Worm (Caenorhabditis elegans) whole organism, young adult: ENCODE measurements around the gene drd-1.

Experiments
- B0019.2 ChIP-seq: fragments of 200-800 bp; sonication (Bioruptor generic); conservative IDR thresholded peaks from 2 replicates; pipeline ENCODE4 v1.3.6; 2022; ENCODE audit warnings: missing genetic modification reagents, missing genetic modification characterization, missing compliant biosample characterization
- D2030.7 ChIP-seq: fragments of 200-800 bp; sonication (Bioruptor generic); IDR thresholded peaks from 2 replicates; pipeline ENCODE4 v1.3.6; 2022; ENCODE audit warnings: missing genetic modification reagents, missing genetic modification characterization, missing compliant biosample characterization
- F10E7.11 ChIP-seq: sonication (generic microtip); optimal IDR thresholded peaks from 2 replicates; lab custom pipeline; 2017; ENCODE audit warnings: mild to moderate bottlenecking, missing genetic modification characterization, moderate library complexity, missing compliant biosample characterization
- F22D6.2 ChIP-seq: sonication (generic microtip); optimal IDR thresholded peaks from 2 replicates; lab custom pipeline; 2016; ENCODE audit warnings: mild to moderate bottlenecking, missing genetic modification characterization, missing compliant biosample characterization
- F55B11.4 ChIP-seq: sonication (generic microtip); optimal IDR thresholded peaks from 2 replicates; lab custom pipeline; 2016; ENCODE audit warnings: missing compliant biosample characterization, missing genetic modification characterization, borderline replicate concordance; ENCODE audit not compliant: insufficient read depth
- K11D2.4 ChIP-seq: fragments of 200-800 bp; sonication (Bioruptor generic); IDR thresholded peaks from 2 replicates; pipeline ENCODE4 v1.3.6; 2022; ENCODE audit warnings: missing genetic modification reagents, missing genetic modification characterization, missing compliant biosample characterization
- Y53F4B.3 ChIP-seq: fragments of 200-800 bp; sonication (Bioruptor generic); IDR thresholded peaks from 2 replicates; pipeline ENCODE4 v1.3.6; 2022; ENCODE audit warnings: missing genetic modification reagents, missing genetic modification characterization, missing compliant biosample characterization
- Y67H2A.10 ChIP-seq: fragments of 200-800 bp; sonication (Bioruptor generic); conservative IDR thresholded peaks from 2 replicates; pipeline ENCODE4 v1.3.6; 2022; ENCODE audit warnings: missing genetic modification reagents, missing genetic modification characterization, missing compliant biosample characterization
- Y95B8A.8 ChIP-seq: fragments of 200-800 bp; sonication (Bioruptor generic); IDR thresholded peaks from 2 replicates; pipeline ENCODE4 v1.3.6; 2022; ENCODE audit warnings: missing genetic modification reagents, missing genetic modification characterization, missing compliant biosample characterization
- atf-7 ChIP-seq: sonication (generic microtip); optimal IDR thresholded peaks from 2 replicates; lab custom pipeline; 2017; ENCODE audit warnings: mild to moderate bottlenecking, missing genetic modification characterization, missing compliant biosample characterization
- attf-3 ChIP-seq: fragments of 200-800 bp; sonication (Bioruptor generic); conservative IDR thresholded peaks from 2 replicates; pipeline ENCODE4 v1.3.6; 2022; ENCODE audit warnings: missing genetic modification reagents, missing genetic modification characterization, missing compliant biosample characterization
- ccch-3 ChIP-seq: fragments of 200-800 bp; sonication (Bioruptor generic); optimal IDR thresholded peaks from 2 replicates; lab custom pipeline; 2018; ENCODE audit warnings: mild to moderate bottlenecking, missing genetic modification characterization, missing compliant biosample characterization
- ceh-58 ChIP-seq: fragments of 200-800 bp; sonication (Bioruptor generic); IDR thresholded peaks from 2 replicates; pipeline ENCODE4 v1.3.6; 2022; ENCODE audit warnings: missing genetic modification characterization, missing compliant biosample characterization
- dox-1 ChIP-seq: fragments of 200-800 bp; sonication (Bioruptor generic); IDR thresholded peaks from 2 replicates; pipeline ENCODE4 v1.3.6; 2022; ENCODE audit warnings: missing genetic modification reagents, missing genetic modification characterization, missing compliant biosample characterization
- dpl-1 ChIP-seq: fragments of 150-350 bp; optimal IDR thresholded peaks from 2 replicates; lab custom pipeline; 2014; ENCODE audit warnings: missing biosample characterization, missing genetic modification reagents, missing genetic modification characterization
- egl-18 ChIP-seq: fragments of 200-800 bp; sonication (Bioruptor generic); IDR thresholded peaks from 2 replicates; pipeline ENCODE4 v1.3.6; 2022; ENCODE audit warnings: missing genetic modification reagents, missing genetic modification characterization, missing compliant biosample characterization
- ekl-4 ChIP-seq: fragments of 200-800 bp; sonication (Bioruptor generic); IDR thresholded peaks from 2 replicates; pipeline ENCODE4 v1.3.6; 2022; ENCODE audit warnings: missing genetic modification reagents, missing genetic modification characterization, missing compliant biosample characterization
- hlh-12 ChIP-seq: sonication (generic microtip); optimal IDR thresholded peaks from 2 replicates; lab custom pipeline; 2016; ENCODE audit warnings: missing genetic modification characterization, missing compliant biosample characterization
- hlh-26 ChIP-seq: fragments of 200-800 bp; sonication (Bioruptor generic); conservative IDR thresholded peaks from 2 replicates; pipeline ENCODE4 v1.3.6; 2022; ENCODE audit warnings: missing genetic modification reagents, missing genetic modification characterization, missing compliant biosample characterization
- hmg-1.2 ChIP-seq: fragments of 200-800 bp; sonication (Bioruptor generic); IDR thresholded peaks from 2 replicates; pipeline ENCODE4 v1.3.6; 2022; ENCODE audit warnings: missing genetic modification reagents, missing genetic modification characterization, missing compliant biosample characterization
- hmg-20 ChIP-seq: fragments of 200-800 bp; sonication (Bioruptor generic); IDR thresholded peaks from 2 replicates; pipeline ENCODE4 v1.3.6; 2022; ENCODE audit warnings: missing genetic modification reagents, missing genetic modification characterization, missing compliant biosample characterization
- lag-1 ChIP-seq: fragments of 200-800 bp; sonication (Bioruptor generic); IDR thresholded peaks from 2 replicates; pipeline ENCODE4 v1.3.6; 2022; ENCODE audit warnings: missing genetic modification reagents, missing genetic modification characterization, missing compliant biosample characterization
- lin-35 ChIP-seq, 3 experiments: fragments of 150-350 bp in 2 of 3; sonication (generic microtip) in 1 of 3; optimal IDR thresholded peaks; 2 replicates each; lab custom pipeline; 2014 to 2018; ENCODE audit warnings: missing biosample characterization in 3 of 3, missing genetic modification characterization in 3 of 3, missing genetic modification reagents in 3 of 3
- lin-54 ChIP-seq: fragments of 200-800 bp; sonication (Bioruptor generic); optimal IDR thresholded peaks from 2 replicates; lab custom pipeline; 2018; ENCODE audit warnings: mild to moderate bottlenecking, missing genetic modification characterization, missing compliant biosample characterization
- lsl-1 ChIP-seq: fragments of 200-800 bp; sonication (Bioruptor generic); optimal IDR thresholded peaks from 2 replicates; lab custom pipeline; 2018; ENCODE audit warnings: mild to moderate bottlenecking, missing genetic modification characterization, moderate library complexity, missing compliant biosample characterization
- mcd-1 ChIP-seq: fragments of 200-800 bp; sonication (Bioruptor generic); IDR thresholded peaks from 2 replicates; pipeline ENCODE4 v1.3.6; 2022; ENCODE audit warnings: missing genetic modification reagents, missing genetic modification characterization, missing compliant biosample characterization
- mel-28 ChIP-seq: sonication (generic microtip); optimal IDR thresholded peaks from 2 replicates; lab custom pipeline; 2016; ENCODE audit warnings: borderline replicate concordance, mild to moderate bottlenecking, missing genetic modification characterization, missing compliant biosample characterization
- mes-4 ChIP-seq: sonication (generic microtip); optimal IDR thresholded peaks from 2 replicates; lab custom pipeline; 2016; ENCODE audit warnings: missing genotype, missing genetic modification characterization, missing compliant biosample characterization
- nfya-2 ChIP-seq: fragments of 200-800 bp; sonication (Bioruptor generic); IDR thresholded peaks from 2 replicates; pipeline ENCODE4 v1.3.6; 2022; ENCODE audit warnings: missing genetic modification reagents, missing genetic modification characterization, missing compliant biosample characterization
- nhr-120 ChIP-seq: fragments of 200-800 bp; sonication (Bioruptor generic); IDR thresholded peaks from 2 replicates; pipeline ENCODE4 v1.3.6; 2022; ENCODE audit warnings: missing genetic modification characterization, missing compliant biosample characterization
- nhr-27 ChIP-seq: fragments of 200-800 bp; sonication (Bioruptor generic); optimal IDR thresholded peaks from 2 replicates; lab custom pipeline; 2018; ENCODE audit warnings: mild to moderate bottlenecking, missing genetic modification characterization, moderate library complexity, missing compliant biosample characterization
- nhr-80 ChIP-seq: sonication (generic microtip); optimal IDR thresholded peaks from 2 replicates; lab custom pipeline; 2016; ENCODE audit warnings: missing genetic modification characterization, missing compliant biosample characterization
- tbp1 ChIP-seq: fragments of 200-800 bp; sonication (Bioruptor generic); optimal IDR thresholded peaks from 2 replicates; lab custom pipeline; 2018; ENCODE audit warnings: mild to moderate bottlenecking, missing genetic modification characterization, missing compliant biosample characterization
- tbx-9 ChIP-seq: sonication (generic microtip); optimal IDR thresholded peaks from 2 replicates; lab custom pipeline; 2016; ENCODE audit warnings: borderline replicate concordance, missing genetic modification characterization, inconsistent platforms, missing compliant biosample characterization
- xnd-1 ChIP-seq: sonication (generic microtip); optimal IDR thresholded peaks from 2 replicates; lab custom pipeline; 2016; ENCODE audit warnings: missing genotype, missing genetic modification reagents, missing genetic modification characterization, missing compliant biosample characterization
- ztf-22 ChIP-seq: fragments of 200-800 bp; sonication (Bioruptor generic); optimal IDR thresholded peaks from 2 replicates; lab custom pipeline; 2018; ENCODE audit warnings: mild to moderate bottlenecking, missing genetic modification characterization, moderate library complexity, missing compliant biosample characterization
- ztf-6 ChIP-seq: fragments of 200-800 bp; sonication (Bioruptor generic); IDR thresholded peaks from 2 replicates; pipeline ENCODE4 v1.3.6; 2022; ENCODE audit warnings: missing genetic modification reagents, missing genetic modification characterization, missing compliant biosample characterization

Gene drd-1

ce11 chrII:8382880-8383279, 5.0 kb upstream of the drd-1 start (continued):
- TF ChIP-seq ceh-58 (GFP tag; lab: Robert Waterston, UW) (no peak), lin-35 (GFP tag; optimal IDR thresholded peaks at IDR 0.05; lab: Kevin White, UChicago) (no peak), xnd-1 (tag; lab: Kevin White, UChicago) (no peak), K11D2.4 (no peak), atf-7 (tag; lab: Kevin White, UChicago) (peak; percentile 78), ztf-22 (GFP tag; lab: Kevin White, UChicago) (peak; percentile 34), lsl-1 (GFP tag; lab: Kevin White, UChicago) (no peak), B0019.2 (GFP tag; lab: Robert Waterston, UW) (no peak), nhr-27 (tag; lab: Kevin White, UChicago) (no peak), hlh-26 (no peak), nhr-80 (peak; percentile 89), D2030.7 (GFP tag; lab: Robert Waterston, UW) (no peak), egl-18 (GFP tag; lab: Robert Waterston, UW) (no peak), hlh-12 (no peak), ekl-4 (GFP tag; lab: Robert Waterston, UW) (no peak), mes-4 (tag; lab: Kevin White, UChicago) (no peak), Y53F4B.3 (GFP tag; lab: Robert Waterston, UW) (no peak), ccch-3 (GFP tag; lab: Kevin White, UChicago) (no peak)

ce11 chrII:8384344-8384743, 3.5 kb upstream of the drd-1 start:
- no peak for TF ChIP-seq lsl-1 (GFP tag; lab: Kevin White, UChicago)
- peak; percentile 9 for TF ChIP-seq atf-7 (tag; lab: Kevin White, UChicago)
- TF ChIP-seq nhr-80 = peak; percentile 93

ce11 chrII:8385561-8385960, 2.3 kb upstream of the drd-1 start:
- TF ChIP-seq hmg-1.2 (no peak), nhr-80 (peak; percentile 6)

ce11 chrII:8386897-8387296, 954 bp upstream of the drd-1 start:
- TF ChIP-seq F10E7.11 (tag; lab: Kevin White, UChicago) (no peak), lin-54 (GFP tag; lab: Kevin White, UChicago) (no peak), nhr-80 (peak; percentile 74), dpl-1 (GFP tag; lab: Kevin White, UChicago) (no peak), tbx-9 (tag; lab: Kevin White, UChicago) (no peak), F55B11.4 (tag; lab: Kevin White, UChicago) (no peak), attf-3 (GFP tag; lab: Robert Waterston, UW) (no peak), atf-7 (tag; lab: Kevin White, UChicago) (peak; percentile 76), dox-1 (GFP tag; lab: Robert Waterston, UW) (peak; percentile 32; the same call in 1 of the 2 replicates)

- TF ChIP-seq nhr-80 (peak; percentile 27), B0019.2 (GFP tag; lab: Robert Waterston, UW) (no peak), F10E7.11 (tag; lab: Kevin White, UChicago) (no peak), Y95B8A.8 (GFP tag; lab: Robert Waterston, UW) (no peak), tbp1 (GFP tag; lab: Kevin White, UChicago) (no peak), nfya-2 (no peak), hmg-20 (GFP tag; lab: Robert Waterston, UW) (no peak)
Measured at ce11 chrII:8390751-8391150, 2.9 kb downstream of the drd-1 start, which contains the start of gene F49E12.10. Gene F49E12.10, plus strand, starts transcription at chrII:8391051.

ce11 chrII:8392215-8392614, 4.4 kb downstream of the drd-1 start:
- TF ChIP-seq nfya-2 = no peak
- no peak for TF ChIP-seq nhr-120 (GFP tag; lab: Robert Waterston, UW)
- TF ChIP-seq F22D6.2 = no peak
- TF ChIP-seq mcd-1 = no peak
- no peak for TF ChIP-seq lag-1
- no peak for TF ChIP-seq Y67H2A.10 (GFP tag; lab: Robert Waterston, UW)
- TF ChIP-seq ztf-6 = no peak
- TF ChIP-seq mel-28 (tag; lab: Kevin White, UChicago) = no peak
